Fruit fly (Drosophila melanogaster): Measurements from ENCODE around the gene I-2.

I-2 gene

DNA sequence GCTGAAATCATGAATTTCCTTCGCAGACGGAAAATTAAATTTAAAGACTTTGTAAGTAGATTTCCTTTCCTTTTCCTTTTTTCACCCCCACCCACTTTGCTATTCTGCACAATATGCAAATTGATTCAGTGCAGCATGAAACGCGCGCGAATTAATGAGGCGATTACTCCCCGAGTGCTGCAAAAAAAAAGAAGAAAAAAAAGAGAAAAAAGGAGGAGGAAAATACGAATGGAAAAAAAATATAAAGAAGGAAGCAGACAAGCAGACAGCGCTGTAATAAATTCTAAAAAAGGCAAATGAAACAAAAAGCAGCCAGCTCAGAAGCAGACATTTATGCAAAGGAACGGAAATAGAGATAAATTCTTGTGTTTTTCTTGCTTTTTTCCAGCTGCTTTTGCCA, 12.1 kb upstream of the I-2 start (continued):
- no peak for TF ChIP-seq Sox15 (GFP tag; optimal IDR thresholded peaks at IDR 0.05)
- TF ChIP-seq Hr39 (GFP tag; optimal IDR thresholded peaks at IDR 0.05): no peak
- TF ChIP-seq Hr4 (GFP tag; optimal IDR thresholded peaks at IDR 0.05): no peak
- peak; percentile 58 for TF ChIP-seq CG3919 (GFP tag; optimal IDR thresholded peaks at IDR 0.05)
- no peak for TF ChIP-seq CG31627 (GFP tag; optimal IDR thresholded peaks at IDR 0.05)
- no peak for TF ChIP-seq CG8319 (GFP tag; optimal IDR thresholded peaks at IDR 0.05)
- TF ChIP-seq CG11902 (GFP tag; optimal IDR thresholded peaks at IDR 0.05): no peak
- no peak for TF ChIP-seq Eip93F (GFP tag; optimal IDR thresholded peaks at IDR 0.05)
- TF ChIP-seq Hr38 (GFP tag; optimal IDR thresholded peaks at IDR 0.05): no peak
- no peak for TF ChIP-seq fkh (GFP tag; optimal IDR thresholded peaks at IDR 0.05)
- TF ChIP-seq CG6808 (GFP tag; optimal IDR thresholded peaks at IDR 0.05): peak; percentile 91
- no peak for TF ChIP-seq esn (GFP tag; optimal IDR thresholded peaks at IDR 0.05)
- peak; percentile 46 for TF ChIP-seq CG8632 (GFP tag; optimal IDR thresholded peaks at IDR 0.05)
- TF ChIP-seq CG11762 (GFP tag; optimal IDR thresholded peaks at IDR 0.05; ENCODE audit: insufficient read depth): peak; percentile 43
- no peak for TF ChIP-seq CG4318 (GFP tag; optimal IDR thresholded peaks at IDR 0.05)
- TF ChIP-seq CG8119 (GFP tag; IDR thresholded peaks at IDR 0.05): peak; percentile 84
- peak; percentile 91 for TF ChIP-seq CG6163 (GFP tag; IDR thresholded peaks at IDR 0.05)
- TF ChIP-seq CG9139 (GFP tag; optimal IDR thresholded peaks at IDR 0.05): peak; percentile 91
- TF ChIP-seq ss (GFP tag; optimal IDR thresholded peaks at IDR 0.05): peak; percentile 90 to 91

DNA sequence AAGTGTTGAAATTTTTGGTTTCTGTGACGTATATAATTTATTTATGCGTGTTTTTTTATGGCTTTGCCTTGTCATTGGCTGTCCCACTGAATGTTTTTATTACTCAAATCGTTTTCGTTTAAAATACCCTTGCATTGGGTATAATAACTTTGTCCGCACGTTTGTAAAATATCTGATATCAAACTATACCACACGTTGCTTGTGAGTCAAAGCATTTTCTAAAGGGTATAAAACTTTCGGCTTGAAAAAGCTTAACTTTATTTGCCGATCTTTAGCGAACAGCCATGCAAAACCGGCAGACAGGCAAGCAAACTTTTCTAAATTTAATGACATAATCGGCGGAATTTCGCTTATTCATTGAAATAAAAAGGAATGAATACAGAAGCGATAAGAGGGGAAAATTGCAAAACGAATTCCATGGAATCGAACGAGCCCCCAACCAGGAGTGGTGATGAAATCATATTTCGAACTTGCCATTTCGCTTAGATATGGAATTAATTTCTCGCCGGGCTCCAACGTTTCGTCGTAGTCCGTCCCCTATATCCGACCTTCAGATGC, 10.9 kb upstream of the I-2 start:
- TF ChIP-seq Eip78C (GFP tag) (peak; percentile 69), Eip75B (GFP tag; optimal IDR thresholded peaks at IDR 0.05) (no peak), lz (GFP tag; optimal IDR thresholded peaks at IDR 0.05) (peak; percentile 48), CG31627 (GFP tag; optimal IDR thresholded peaks at IDR 0.05) (peak; percentile 48), Hr39 (GFP tag; optimal IDR thresholded peaks at IDR 0.05) (peak; percentile 66), CG10631 (GFP tag; optimal IDR thresholded peaks at IDR 0.05) (no peak), vri (GFP tag; optimal IDR thresholded peaks at IDR 0.05) (peak; percentile 86), CG3919 (GFP tag; optimal IDR thresholded peaks at IDR 0.05) (peak; percentile 4), cyc (GFP tag; optimal IDR thresholded peaks at IDR 0.05) (peak; percentile 62), CG10669 (GFP tag; optimal IDR thresholded peaks at IDR 0.05) (no peak), Eip93F (GFP tag; optimal IDR thresholded peaks at IDR 0.05) (no peak), Sox14 (GFP tag; optimal IDR thresholded peaks at IDR 0.05) (no peak), CG8632 (GFP tag; optimal IDR thresholded peaks at IDR 0.05) (no peak), Sox102F (GFP tag; optimal IDR thresholded peaks at IDR 0.05) (no peak), CG34406 (GFP tag; optimal IDR thresholded peaks at IDR 0.05) (no peak), spab (GFP tag; optimal IDR thresholded peaks at IDR 0.05) (no peak), esn (GFP tag; optimal IDR thresholded peaks at IDR 0.05) (peak; percentile 58), topi (GFP tag; optimal IDR thresholded peaks at IDR 0.05) (peak; percentile 41), Lpt (GFP tag; optimal IDR thresholded peaks at IDR 0.05) (no peak), CG11762 (GFP tag; optimal IDR thresholded peaks at IDR 0.05; ENCODE audit: insufficient read depth) (no peak), fkh (GFP tag; optimal IDR thresholded peaks at IDR 0.05) (no peak), CG6808 (GFP tag; optimal IDR thresholded peaks at IDR 0.05) (no peak), salr (GFP tag; optimal IDR thresholded peaks at IDR 0.05) (no peak), achi (GFP tag; optimal IDR thresholded peaks at IDR 0.05) (no peak), CG6792 (GFP tag; optimal IDR thresholded peaks at IDR 0.05) (no peak), Blimp-1 (GFP tag; optimal IDR thresholded peaks at IDR 0.05) (peak; percentile 12), CG4318 (GFP tag; optimal IDR thresholded peaks at IDR 0.05) (no peak), fd85E (GFP tag; optimal IDR thresholded peaks at IDR 0.05) (no peak), Hr4 (GFP tag; optimal IDR thresholded peaks at IDR 0.05) (peak; percentile 35), CG7368 (GFP tag; optimal IDR thresholded peaks at IDR 0.05) (no peak), dac (GFP tag; optimal IDR thresholded peaks at IDR 0.05) (no peak), Ets96B (tag; optimal IDR thresholded peaks at IDR 0.05) (no peak), CG3032 (tag; optimal IDR thresholded peaks at IDR 0.05) (no peak), Hr38 (GFP tag; optimal IDR thresholded peaks at IDR 0.05) (no peak), svp (GFP tag) (peak; percentile 47), CG6854 (GFP tag; optimal IDR thresholded peaks at IDR 0.05) (no peak), dsx (GFP tag; optimal IDR thresholded peaks at IDR 0.05; ENCODE audit: poor library complexity, severe bottlenecking) (no peak), eg (GFP tag; IDR thresholded peaks at IDR 0.05) (0 out of 3 replicates have a peak, but pooled peaks have one; percentile 30), OdsH (GFP tag; optimal IDR thresholded peaks at IDR 0.05) (peak; percentile 2), Smox (GFP tag; optimal IDR thresholded peaks at IDR 0.05) (no peak), Ets21C (GFP tag; optimal IDR thresholded peaks at IDR 0.05) (peak; percentile 22)
